Worm (Caenorhabditis elegans) whole organism, L3 larva: ENCODE data around the gene R01H2.7.

ENCODE experiments used
- R02D3.7 ChIP-seq: fragments of 150-350 bp; optimal IDR thresholded peaks from 2 replicates; lab custom pipeline; 2014; ENCODE audit warnings: missing biosample characterization, missing genetic modification characterization
- ZK546.5 ChIP-seq: sonication (generic microtip); optimal IDR thresholded peaks from 2 replicates; lab custom pipeline; 2017; ENCODE audit warnings: missing biosample characterization, missing genetic modification characterization
- ama-1 ChIP-seq: fragments of 150-350 bp; optimal IDR thresholded peaks from 2 replicates; lab custom pipeline; 2018
- ceh-16 ChIP-seq: sonication (generic microtip); optimal IDR thresholded peaks from 2 replicates; lab custom pipeline; 2017; ENCODE audit warnings: missing biosample characterization, missing genetic modification characterization
- ceh-28 ChIP-seq: fragments of 150-350 bp; optimal IDR thresholded peaks from 2 replicates; lab custom pipeline; 2014; ENCODE audit warnings: missing biosample characterization, missing genetic modification reagents, missing genetic modification characterization
- ceh-82 ChIP-seq: fragments of 150-350 bp; optimal IDR thresholded peaks from 2 replicates; lab custom pipeline; 2014; ENCODE audit warnings: missing biosample characterization, missing genetic modification characterization
- ceh-9 ChIP-seq: sonication (generic microtip); optimal IDR thresholded peaks from 2 replicates; lab custom pipeline; 2018; ENCODE audit warnings: missing biosample characterization, missing genetic modification characterization
- daf-12 ChIP-seq: fragments of 150-350 bp; optimal IDR thresholded peaks from 2 replicates; lab custom pipeline; 2014; ENCODE audit warnings: missing biosample characterization, missing genetic modification reagents, missing genetic modification characterization
- egl-27 ChIP-seq: sonication (generic microtip); optimal IDR thresholded peaks from 4 replicates; lab custom pipeline; 2017; ENCODE audit warnings: missing biosample characterization, missing genetic modification reagents, missing genetic modification characterization
- elt-1 ChIP-seq: fragments of 150-350 bp; optimal IDR thresholded peaks from 2 replicates; lab custom pipeline; 2014; ENCODE audit warnings: missing biosample characterization, missing genetic modification characterization
- elt-2 ChIP-seq: sonication (generic microtip); optimal IDR thresholded peaks from 2 replicates; lab custom pipeline; 2016; ENCODE audit warnings: missing genetic modification reagents, mild to moderate bottlenecking, missing genetic modification characterization, missing compliant biosample characterization
- elt-3 ChIP-seq, 3 experiments: fragments of 150-350 bp in 1 of 3; sonication (generic microtip) in 2 of 3; optimal IDR thresholded peaks; 2 replicates in 2 of 3; 4 replicates in 1 of 3; lab custom pipeline; 2014 to 2017; ENCODE audit warnings: missing biosample characterization in 3 of 3, missing genetic modification characterization in 3 of 3
- eor-1 ChIP-seq, 2 experiments: fragments of 150-350 bp; optimal IDR thresholded peaks; 2 replicates each; lab custom pipeline; 2014 to 2018; ENCODE audit warnings: missing biosample characterization in 2 of 2, missing genetic modification characterization in 2 of 2
- fkh-10 ChIP-seq: sonication (generic microtip); optimal IDR thresholded peaks from 2 replicates; lab custom pipeline; 2017; ENCODE audit warnings: missing biosample characterization, missing genetic modification reagents, missing genetic modification characterization
- fkh-2 ChIP-seq: fragments of 150-350 bp; optimal IDR thresholded peaks from 2 replicates; lab custom pipeline; 2014; ENCODE audit warnings: missing biosample characterization, missing genetic modification reagents, missing genetic modification characterization
- hmg-11 ChIP-seq: sonication (generic microtip); optimal IDR thresholded peaks from 2 replicates; lab custom pipeline; 2016; ENCODE audit warnings: missing genetic modification characterization, missing compliant biosample characterization
- jun-1 ChIP-seq: fragments of 150-350 bp; optimal IDR thresholded peaks from 2 replicates; lab custom pipeline; 2014; ENCODE audit warnings: missing biosample characterization, missing genetic modification reagents, missing genetic modification characterization
- lin-15B ChIP-seq: fragments of 150-350 bp; optimal IDR thresholded peaks from 2 replicates; lab custom pipeline; 2014; ENCODE audit warnings: missing biosample characterization, missing genetic modification characterization
- lin-39 ChIP-seq: fragments of 150-350 bp; optimal IDR thresholded peaks from 2 replicates; lab custom pipeline; 2018; ENCODE audit warnings: missing biosample characterization, missing genetic modification reagents, missing genetic modification characterization
- lsy-12 ChIP-seq: sonication (generic microtip); optimal IDR thresholded peaks from 2 replicates; lab custom pipeline; 2016; ENCODE audit warnings: mild to moderate bottlenecking, missing genetic modification characterization, missing compliant biosample characterization
- mdl-1 ChIP-seq: fragments of 150-350 bp; optimal IDR thresholded peaks from 2 replicates; lab custom pipeline; 2014; ENCODE audit warnings: missing biosample characterization, missing genetic modification characterization
- mml-1 ChIP-seq: fragments of 150-350 bp; sonication (generic microtip); optimal IDR thresholded peaks from 3 replicates; lab custom pipeline; 2014; ENCODE audit warnings: missing biosample characterization, missing genetic modification characterization
- nfya-1 ChIP-seq: sonication (generic microtip); optimal IDR thresholded peaks from 2 replicates; lab custom pipeline; 2017; ENCODE audit warnings: missing genetic modification characterization, mild to moderate bottlenecking, missing compliant biosample characterization, antibody characterized with exemption, moderate library complexity; ENCODE audit not compliant: insufficient read depth
- nhr-11 ChIP-seq: fragments of 150-350 bp; optimal IDR thresholded peaks from 2 replicates; lab custom pipeline; 2014; ENCODE audit warnings: missing biosample characterization, missing genetic modification characterization
- nhr-12 ChIP-seq: fragments of 150-350 bp; optimal IDR thresholded peaks from 2 replicates; lab custom pipeline; 2014; ENCODE audit warnings: missing biosample characterization, missing genetic modification characterization
- nhr-23 ChIP-seq: fragments of 150-350 bp; optimal IDR thresholded peaks from 2 replicates; lab custom pipeline; 2014; ENCODE audit warnings: missing biosample characterization, missing genetic modification reagents, missing genetic modification characterization
- nhr-237 ChIP-seq: fragments of 150-350 bp; optimal IDR thresholded peaks from 2 replicates; lab custom pipeline; 2014; ENCODE audit warnings: missing biosample characterization, missing genetic modification characterization
- nhr-25 ChIP-seq: sonication (generic microtip); optimal IDR thresholded peaks from 2 replicates; lab custom pipeline; 2017; ENCODE audit warnings: missing biosample characterization, missing genetic modification characterization
- nhr-28 ChIP-seq: fragments of 150-350 bp; optimal IDR thresholded peaks from 2 replicates; lab custom pipeline; 2014; ENCODE audit warnings: missing biosample characterization, missing genetic modification characterization
- nhr-67 ChIP-seq: fragments of 150-350 bp; optimal IDR thresholded peaks from 2 replicates; lab custom pipeline; 2014; ENCODE audit warnings: missing biosample characterization, missing genetic modification characterization
- nhr-76 ChIP-seq: fragments of 150-350 bp; sonication (generic microtip); optimal IDR thresholded peaks from 5 replicates; lab custom pipeline; 2014; ENCODE audit warnings: missing biosample characterization, missing genetic modification characterization
- nhr-77 ChIP-seq: fragments of 150-350 bp; optimal IDR thresholded peaks from 2 replicates; lab custom pipeline; 2014; ENCODE audit warnings: missing biosample characterization, missing genetic modification characterization
- pha-4 ChIP-seq: fragments of 150-350 bp; optimal IDR thresholded peaks from 2 replicates; lab custom pipeline; 2014; ENCODE audit warnings: missing biosample characterization, missing genetic modification reagents, missing genetic modification characterization
- pqm-1 ChIP-seq: fragments of 150-350 bp; optimal IDR thresholded peaks from 2 replicates; lab custom pipeline; 2017; ENCODE audit warnings: missing biosample characterization, missing genetic modification characterization, inconsistent platforms
- sea-2 ChIP-seq: fragments of 150-350 bp; sonication (generic microtip); optimal IDR thresholded peaks from 4 replicates; lab custom pipeline; 2014; ENCODE audit warnings: missing biosample characterization, missing genetic modification reagents, missing genetic modification characterization
- skn-1 ChIP-seq: fragments of 150-350 bp; optimal IDR thresholded peaks from 2 replicates; lab custom pipeline; 2014; ENCODE audit warnings: missing biosample characterization, missing genetic modification characterization
- snpc-4 ChIP-seq: fragments of 150-350 bp; optimal IDR thresholded peaks from 2 replicates; lab custom pipeline; 2014; ENCODE audit warnings: missing biosample characterization, missing genetic modification characterization
- tbx-2 ChIP-seq: sonication (generic microtip); optimal IDR thresholded peaks from 2 replicates; lab custom pipeline; 2016; ENCODE audit warnings: mild to moderate bottlenecking, missing genetic modification characterization, missing compliant biosample characterization
- unc-39 ChIP-seq: sonication (generic microtip); optimal IDR thresholded peaks from 4 replicates; lab custom pipeline; 2017; ENCODE audit warnings: missing biosample characterization, missing genetic modification characterization
- unc-62 ChIP-seq: fragments of 150-350 bp; sonication (generic microtip); optimal IDR thresholded peaks from 4 replicates; lab custom pipeline; 2014; ENCODE audit warnings: missing biosample characterization, missing genetic modification reagents, missing genetic modification characterization
- zag-1 ChIP-seq: fragments of 150-350 bp; optimal IDR thresholded peaks from 2 replicates; lab custom pipeline; 2014; ENCODE audit warnings: missing biosample characterization, missing genetic modification characterization
- ztf-11 ChIP-seq: fragments of 150-350 bp; optimal IDR thresholded peaks from 2 replicates; lab custom pipeline; 2014; ENCODE audit warnings: missing biosample characterization, missing genetic modification characterization
- ztf-4 ChIP-seq: fragments of 150-350 bp; optimal IDR thresholded peaks from 2 replicates; lab custom pipeline; 2014; ENCODE audit warnings: missing biosample characterization, missing genetic modification characterization

The R01H2.7 gene

DNA sequence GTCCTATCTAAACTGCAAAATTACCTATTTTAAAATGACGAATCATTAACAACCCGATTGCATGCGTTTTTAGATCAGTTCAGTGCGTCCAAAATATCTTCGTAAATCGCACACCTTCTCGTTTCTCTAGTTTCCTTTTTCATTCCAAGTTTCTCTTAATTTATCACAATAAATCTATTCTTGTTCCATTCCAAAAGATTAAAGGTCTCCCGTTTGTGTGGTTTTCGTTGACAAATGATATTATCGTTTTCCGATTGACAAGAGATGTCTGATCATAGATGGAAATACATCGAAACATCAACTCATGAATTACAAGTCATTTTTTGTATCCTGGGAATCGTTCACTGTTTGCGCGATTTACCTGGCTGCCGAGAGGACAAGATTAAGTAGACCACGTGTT is 52.4 kb downstream of the R01H2.7 start:
- TF ChIP-seq nhr-23 (peak; percentile 26), lin-39 (tag; lab: Kevin White, UChicago) (no peak)
- TF ChIP-seq, all 47 proteins: peak for 1

DNA sequence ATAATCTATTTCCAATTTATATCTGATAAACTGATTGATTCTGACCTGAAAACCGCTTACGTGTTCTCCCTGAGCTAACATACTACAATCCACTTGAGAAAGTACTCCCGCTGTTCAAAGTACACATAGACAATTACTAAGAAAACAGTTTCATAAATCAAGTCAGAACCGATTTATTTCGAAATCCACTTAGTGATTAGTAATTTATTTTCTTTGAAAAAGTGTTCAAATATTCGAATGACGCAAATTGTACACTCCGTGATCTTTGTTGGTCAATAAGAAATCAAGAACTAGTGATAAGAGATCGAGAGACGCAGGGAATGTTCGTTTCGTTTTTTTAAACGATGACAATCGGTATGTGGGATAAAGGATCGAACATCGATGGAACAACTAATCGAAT is 53.0 kb downstream of the R01H2.7 start:
- no peak for TF ChIP-seq ceh-16
- TF ChIP-seq ztf-11 (tag; lab: Kevin White, UChicago) = no peak
- TF ChIP-seq egl-27 = no peak
- peak; percentile 15 for TF ChIP-seq elt-2 (tag; lab: Kevin White, UChicago)
- no peak for TF ChIP-seq eor-1 (tag; optimal IDR thresholded peaks at IDR 0.05; lab: Kevin White, UChicago)
- TF ChIP-seq nfya-1 (tag; lab: Kevin White, UChicago) = no peak
- no peak for TF ChIP-seq nhr-12 (tag; lab: Kevin White, UChicago)
- TF ChIP-seq pha-4 (tag; lab: Kevin White, UChicago) = peak; percentile 37
- no peak for TF ChIP-seq sea-2 (GFP tag; lab: Kevin White, UChicago)
- peak; percentile 22 for TF ChIP-seq pqm-1 (tag; lab: Kevin White, UChicago)
- TF ChIP-seq nhr-25 (tag; lab: Kevin White, UChicago) = no peak
- no peak for TF ChIP-seq unc-62 (GFP tag; lab: Kevin White, UChicago)
- no peak for TF ChIP-seq unc-39 (tag; lab: Kevin White, UChicago)
- no peak for TF ChIP-seq nhr-11 (tag; lab: Kevin White, UChicago)
- TF ChIP-seq zag-1 = no peak
- TF ChIP-seq daf-12 (tag; lab: Kevin White, UChicago) = no peak
- no peak for TF ChIP-seq mml-1 (tag; lab: Kevin White, UChicago)
- TF ChIP-seq nhr-237 (tag; lab: Kevin White, UChicago) = no peak
- TF ChIP-seq elt-1 (tag; lab: Kevin White, UChicago) = no peak
- TF ChIP-seq snpc-4 = no peak

DNA sequence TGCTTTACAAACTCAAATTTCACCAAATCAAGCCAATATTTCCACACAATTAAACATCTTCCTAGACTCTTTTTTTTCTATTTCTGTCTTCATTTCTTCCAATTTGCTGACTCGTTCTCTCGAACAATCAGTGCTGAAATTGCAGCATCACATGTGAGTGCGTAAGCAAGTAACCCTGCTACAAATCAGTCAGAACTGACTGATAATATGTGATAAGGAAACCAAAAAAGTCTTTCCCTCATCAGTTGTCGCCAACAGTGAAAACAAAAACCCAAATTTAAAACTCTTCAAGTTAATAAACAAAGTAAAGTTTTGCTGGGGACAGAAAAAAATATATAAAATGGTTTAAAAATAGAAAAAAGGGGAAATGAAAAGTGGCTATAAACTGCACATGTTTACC is 54.1 kb downstream of the R01H2.7 start:
- TF ChIP-seq lin-39 (tag; lab: Kevin White, UChicago) (no peak), nhr-25 (tag; lab: Kevin White, UChicago) (no peak), mdl-1 (no peak), nhr-76 (tag; lab: Kevin White, UChicago) (no peak), lsy-12 (tag; lab: Kevin White, UChicago) (no peak), fkh-2 (tag; lab: Kevin White, UChicago) (no peak), fkh-10 (GFP tag; lab: Kevin White, UChicago) (no peak), nhr-237 (tag; lab: Kevin White, UChicago) (no peak), pha-4 (tag; lab: Kevin White, UChicago) (peak; percentile 65), ztf-4 (tag; lab: Kevin White, UChicago) (no peak), skn-1 (tag; lab: Kevin White, UChicago) (no peak), pqm-1 (tag; lab: Kevin White, UChicago) (peak; percentile 73), ceh-28 (tag; lab: Kevin White, UChicago) (no peak), tbx-2 (no peak), R02D3.7 (tag; lab: Kevin White, UChicago) (no peak), ama-1 (peak; percentile 57), nfya-1 (tag; lab: Kevin White, UChicago) (peak; percentile 1), ceh-9 (tag; lab: Kevin White, UChicago) (no peak), eor-1 (tag; optimal IDR thresholded peaks at IDR 0.05; lab: Kevin White, UChicago) (no peak), ceh-82 (tag; lab: Kevin White, UChicago) (no peak), elt-3 (tag; optimal IDR thresholded peaks at IDR 0.05; lab: Kevin White, UChicago) (no peak), ZK546.5 (no peak), zag-1 (no peak), unc-62 (GFP tag; lab: Kevin White, UChicago) (no peak), snpc-4 (no peak), egl-27 (no peak), lin-15B (tag; lab: Kevin White, UChicago) (no peak), ztf-11 (tag; lab: Kevin White, UChicago) (no peak), nhr-67 (tag; lab: Kevin White, UChicago) (no peak), nhr-12 (tag; lab: Kevin White, UChicago) (no peak), nhr-11 (tag; lab: Kevin White, UChicago) (no peak), hmg-11 (tag; lab: Kevin White, UChicago) (no peak), elt-2 (tag; lab: Kevin White, UChicago) (peak; percentile 83), mml-1 (tag; lab: Kevin White, UChicago) (no peak), daf-12 (tag; lab: Kevin White, UChicago) (no peak), ceh-16 (no peak), nhr-77 (tag; lab: Kevin White, UChicago) (no peak), jun-1 (tag; lab: Kevin White, UChicago) (no peak), elt-1 (tag; lab: Kevin White, UChicago) (no peak), nhr-28 (tag; lab: Kevin White, UChicago) (no peak), unc-39 (tag; lab: Kevin White, UChicago) (no peak), sea-2 (GFP tag; lab: Kevin White, UChicago) (no peak)
